Fruit fly (Drosophila melanogaster) whole organism, prepupa: ENCODE data around the gene CG7368.

Experiments used
- Blimp-1 ChIP-seq: fragments of 200-800 bp; sonication (Bioruptor generic); optimal IDR thresholded peaks from 3 replicates; lab custom pipeline; 2017; ENCODE audit warnings: missing biosample characterization, missing genetic modification characterization, mild to moderate bottlenecking, moderate library complexity, missing genetic modification reagents
- CG11294 ChIP-seq: fragments of 200-800 bp; sonication (Bioruptor generic); IDR thresholded peaks from 2 replicates; pipeline ENCODE4 v1.3.6; 2022; ENCODE audit warnings: missing biosample characterization, missing genetic modification characterization
- CG11902 ChIP-seq: fragments of 200-800 bp; sonication (Bioruptor generic); optimal IDR thresholded peaks from 3 replicates; lab custom pipeline; 2016; ENCODE audit warnings: missing biosample characterization, missing genetic modification characterization
- CG15336 ChIP-seq: fragments of 200-800 bp; sonication (Bioruptor generic); IDR thresholded peaks from 2 replicates; pipeline ENCODE4 v1.3.6; 2022; ENCODE audit warnings: missing biosample characterization, missing genetic modification characterization
- CG16779 ChIP-seq: fragments of 200-800 bp; sonication (Bioruptor generic); optimal IDR thresholded peaks from 3 replicates; lab custom pipeline; 2017; ENCODE audit warnings: missing biosample characterization, mild to moderate bottlenecking, missing genetic modification characterization
- CG3032 ChIP-seq: fragments of 200-800 bp; optimal IDR thresholded peaks from 2 replicates; lab custom pipeline; 2019; ENCODE audit warnings: missing biosample characterization, mild to moderate bottlenecking, missing genetic modification characterization, moderate library complexity
- CG31627 ChIP-seq: fragments of 200-800 bp; sonication (Bioruptor generic); optimal IDR thresholded peaks from 3 replicates; lab custom pipeline; 2016; ENCODE audit warnings: missing biosample characterization, missing genetic modification characterization
- CG32006 ChIP-seq: fragments of 200-800 bp; sonication (Bioruptor generic); optimal IDR thresholded peaks from 3 replicates; lab custom pipeline; 2017; ENCODE audit warnings: missing biosample characterization, mild to moderate bottlenecking, missing genetic modification characterization
- CG34406 ChIP-seq: fragments of 200-800 bp; sonication (Bioruptor generic); optimal IDR thresholded peaks from 3 replicates; lab custom pipeline; 2016; ENCODE audit warnings: missing biosample characterization, missing genetic modification characterization
- CG3919 ChIP-seq: fragments of 200-800 bp; sonication (Bioruptor generic); optimal IDR thresholded peaks from 3 replicates; lab custom pipeline; 2016; ENCODE audit warnings: missing biosample characterization, missing genetic modification characterization
- CG6792 ChIP-seq: fragments of 200-800 bp; sonication (Bioruptor generic); optimal IDR thresholded peaks from 3 replicates; lab custom pipeline; 2016; ENCODE audit warnings: missing biosample characterization, missing genetic modification characterization
- CG8319 ChIP-seq: fragments of 200-800 bp; sonication (Bioruptor generic); optimal IDR thresholded peaks from 3 replicates; lab custom pipeline; 2016; ENCODE audit warnings: missing biosample characterization, missing genetic modification characterization
- CG9139 ChIP-seq: fragments of 200-800 bp; sonication (Bioruptor generic); optimal IDR thresholded peaks from 3 replicates; lab custom pipeline; 2017; ENCODE audit warnings: missing biosample characterization, mild to moderate bottlenecking, missing genetic modification characterization
- Eip75B ChIP-seq: fragments of 200-800 bp; sonication (Bioruptor generic); optimal IDR thresholded peaks from 3 replicates; lab custom pipeline; 2016; ENCODE audit warnings: missing biosample characterization, missing genetic modification characterization
- Eip78C ChIP-seq: fragments of 200-800 bp; sonication (Bioruptor generic); peaks from one replicate; lab custom pipeline; 2016; ENCODE audit warnings: missing biosample characterization, missing genetic modification characterization
- Ets21C ChIP-seq: fragments of 200-800 bp; sonication (Bioruptor generic); optimal IDR thresholded peaks from 3 replicates; lab custom pipeline; 2016; ENCODE audit warnings: missing biosample characterization, missing genetic modification characterization
- Gug ChIP-seq: fragments of 200-800 bp; sonication (Bioruptor generic); IDR thresholded peaks from 2 replicates; pipeline ENCODE4 v1.3.6; 2022; ENCODE audit warnings: missing biosample characterization, missing genetic modification characterization
- Hr4 ChIP-seq: fragments of 200-800 bp; sonication (Bioruptor generic); optimal IDR thresholded peaks from 3 replicates; lab custom pipeline; 2016; ENCODE audit warnings: missing biosample characterization, missing genetic modification characterization
- Met ChIP-seq: fragments of 200-800 bp; sonication (Bioruptor generic); optimal IDR thresholded peaks from 3 replicates; lab custom pipeline; 2016; ENCODE audit warnings: missing biosample characterization, missing genetic modification characterization
- Smox ChIP-seq: fragments of 200-800 bp; sonication (Bioruptor generic); optimal IDR thresholded peaks from 3 replicates; lab custom pipeline; 2016; ENCODE audit warnings: missing biosample characterization, missing genetic modification characterization
- Sox102F ChIP-seq: fragments of 200-800 bp; sonication (Bioruptor generic); optimal IDR thresholded peaks from 2 replicates; lab custom pipeline; 2016; ENCODE audit warnings: missing biosample characterization, mild to moderate bottlenecking, missing genetic modification characterization
- Sox14 ChIP-seq: fragments of 200-800 bp; sonication (Bioruptor generic); optimal IDR thresholded peaks from 3 replicates; lab custom pipeline; 2016; ENCODE audit warnings: missing biosample characterization, missing genetic modification characterization
- achi ChIP-seq: fragments of 200-800 bp; sonication (Bioruptor generic); optimal IDR thresholded peaks from 3 replicates; lab custom pipeline; 2016; ENCODE audit warnings: missing biosample characterization, missing genetic modification characterization
- cyc ChIP-seq: fragments of 200-800 bp; sonication (Bioruptor generic); optimal IDR thresholded peaks from 3 replicates; lab custom pipeline; 2016; ENCODE audit warnings: missing biosample characterization, missing genetic modification characterization
- dsx ChIP-seq: fragments of 200-800 bp; optimal IDR thresholded peaks from 3 replicates; lab custom pipeline; 2019; ENCODE audit warnings: missing biosample characterization, mild to moderate bottlenecking, missing genetic modification characterization, moderate library complexity; ENCODE audit not compliant: poor library complexity, severe bottlenecking
- eg ChIP-seq: fragments of 200-800 bp; sonication (Bioruptor generic); IDR thresholded peaks from 3 replicates; pipeline ENCODE4 v1.3.6; 2022; ENCODE audit warnings: missing biosample characterization, missing genetic modification characterization
- fkh ChIP-seq: fragments of 200-800 bp; sonication (Bioruptor generic); optimal IDR thresholded peaks from 3 replicates; lab custom pipeline; 2017; ENCODE audit warnings: missing biosample characterization, mild to moderate bottlenecking, missing genetic modification characterization, moderate library complexity
- net ChIP-seq: fragments of 200-800 bp; sonication (Bioruptor generic); optimal IDR thresholded peaks from 3 replicates; lab custom pipeline; 2016; ENCODE audit warnings: missing biosample characterization, missing genetic modification characterization
- pdm3 ChIP-seq: fragments of 200-800 bp; sonication (Bioruptor generic); optimal IDR thresholded peaks from 3 replicates; lab custom pipeline; 2016; ENCODE audit warnings: missing biosample characterization, missing genetic modification characterization
- ss ChIP-seq, 2 experiments: fragments of 200-800 bp; sonication (Bioruptor generic); optimal IDR thresholded peaks; 2 replicates in 1 of 2; 3 replicates in 1 of 2; lab custom pipeline; 2017 to 2018; ENCODE audit warnings: mild to moderate bottlenecking in 2 of 2, missing biosample characterization in 2 of 2, missing genetic modification characterization in 2 of 2, moderate library complexity in 1 of 2
- svp ChIP-seq: fragments of 200-800 bp; sonication (Bioruptor generic); peaks from one replicate; lab custom pipeline; 2016; ENCODE audit warnings: missing biosample characterization, missing genetic modification characterization
- topi ChIP-seq: fragments of 200-800 bp; sonication (Bioruptor generic); optimal IDR thresholded peaks from 3 replicates; lab custom pipeline; 2016; ENCODE audit warnings: missing biosample characterization, missing genetic modification characterization
- vri ChIP-seq: fragments of 200-800 bp; sonication (Bioruptor generic); optimal IDR thresholded peaks from 3 replicates; lab custom pipeline; 2016; ENCODE audit warnings: missing biosample characterization, mild to moderate bottlenecking, missing genetic modification characterization

CG7368 gene

dm6 chr3L:11580919-11581318, 16.1 kb upstream of the CG7368 start, which contains the start of gene CG43391:
Gene CG43391, minus strand, starts transcription at chr3L:11581019.
- no peak for TF ChIP-seq Eip75B (GFP tag; lab: Kevin White, UChicago)
- no peak for TF ChIP-seq CG16779
- no peak for TF ChIP-seq CG32006 (GFP tag; lab: Kevin White, UChicago)
- TF ChIP-seq Ets21C (GFP tag; lab: Kevin White, UChicago) = no peak
- no peak for TF ChIP-seq Eip78C

dm6 chr3L:11582097-11582496, 14.9 kb upstream of the CG7368 start, which contains the start of gene CG33269:
Gene CG33269, minus strand, starts transcription at chr3L:11582197.
- no peak for TF ChIP-seq svp (GFP tag; lab: Kevin White, UChicago)
- TF ChIP-seq cyc (GFP tag; lab: Kevin White, UChicago) = no peak
- no peak for TF ChIP-seq topi (GFP tag; lab: Kevin White, UChicago)
- no peak for TF ChIP-seq CG6792 (GFP tag; lab: Kevin White, UChicago)
- TF ChIP-seq CG3032 (tag; lab: Kevin White, UChicago) = no peak
- TF ChIP-seq CG16779 = no peak
- TF ChIP-seq CG8319 (GFP tag; lab: Kevin White, UChicago) = no peak
- TF ChIP-seq eg = no peak
- TF ChIP-seq pdm3 (GFP tag; lab: Kevin White, UChicago) = no peak
- no peak for TF ChIP-seq CG11294 (GFP tag; lab: Robert Waterston, UW)
- TF ChIP-seq Met (GFP tag; lab: Kevin White, UChicago) = no peak
- no peak for TF ChIP-seq Smox
- no peak for TF ChIP-seq CG9139
- TF ChIP-seq CG15336 = no peak
- no peak for TF ChIP-seq Hr4 (GFP tag; lab: Kevin White, UChicago)
- no peak for TF ChIP-seq fkh (GFP tag; lab: Kevin White, UChicago)
- no peak for TF ChIP-seq CG31627
- TF ChIP-seq dsx = no peak
- no peak for TF ChIP-seq CG34406 (GFP tag; lab: Kevin White, UChicago)
- TF ChIP-seq achi (GFP tag; lab: Kevin White, UChicago) = no peak

dm6 chr3L:11583964-11584363, 13.0 kb upstream of the CG7368 start, which contains the start of gene CG32086:
Gene CG32086, minus strand, starts transcription at chr3L:11584064.
- TF ChIP-seq net (GFP tag; lab: Kevin White, UChicago) (no peak), Blimp-1 (GFP tag; lab: Kevin White, UChicago) (no peak), fkh (GFP tag; lab: Kevin White, UChicago) (no peak), ss (GFP tag; optimal IDR thresholded peaks at IDR 0.05; lab: Kevin White, UChicago) (no peak), Sox102F (GFP tag; lab: Kevin White, UChicago) (no peak), CG8319 (GFP tag; lab: Kevin White, UChicago) (no peak), pdm3 (GFP tag; lab: Kevin White, UChicago) (no peak), Gug (GFP tag; lab: Robert Waterston, UW) (no peak), Sox14 (GFP tag; lab: Kevin White, UChicago) (no peak), CG11294 (GFP tag; lab: Robert Waterston, UW) (no peak), CG11902 (GFP tag; lab: Kevin White, UChicago) (no peak)

- TF ChIP-seq CG15336 (peak; percentile 49; the same call in 1 of the 2 replicates), CG3919 (no peak), Blimp-1 (GFP tag; lab: Kevin White, UChicago) (peak; percentile 87), cyc (GFP tag; lab: Kevin White, UChicago) (no peak), vri (GFP tag; lab: Kevin White, UChicago) (peak; percentile 7)
- TF ChIP-seq, all 60 proteins: peak for 3
Measured at dm6 chr3L:11586794-11587462, 10.1 kb upstream of the CG7368 start.
